Worm (Caenorhabditis elegans) whole organism, L4 larva: ENCODE results near the gene R160.4.

Experiments used
- arid-1 ChIP-seq: fragments of 200-800 bp; sonication (Bioruptor generic); conservative IDR thresholded peaks from 2 replicates; pipeline ENCODE4 v1.3.6; 2022; ENCODE audit warnings: missing genetic modification reagents, missing genetic modification characterization, missing compliant biosample characterization
- ceh-82 ChIP-seq: sonication (generic microtip); optimal IDR thresholded peaks from 2 replicates; lab custom pipeline; 2017; ENCODE audit warnings: missing biosample characterization, missing genetic modification characterization
- ces-1 ChIP-seq: fragments of 150-350 bp; sonication (generic microtip); optimal IDR thresholded peaks from 4 replicates; lab custom pipeline; 2014; ENCODE audit warnings: missing biosample characterization, missing genetic modification reagents, missing genetic modification characterization
- ctbp-1 ChIP-seq: fragments of 200-800 bp; sonication (Bioruptor generic); IDR thresholded peaks from 2 replicates; pipeline ENCODE4 v1.3.6; 2022; ENCODE audit warnings: missing genetic modification reagents, missing genetic modification characterization, missing compliant biosample characterization
- dmd-8 ChIP-seq: fragments of 200-800 bp; sonication (Bioruptor generic); IDR thresholded peaks from 2 replicates; pipeline ENCODE4 v1.3.6; 2022; ENCODE audit warnings: missing genetic modification characterization, missing compliant biosample characterization
- dmd-9 ChIP-seq: fragments of 200-800 bp; sonication (Bioruptor generic); IDR thresholded peaks from 2 replicates; pipeline ENCODE4 v1.3.6; 2022; ENCODE audit warnings: missing genetic modification reagents, missing genetic modification characterization, missing compliant biosample characterization
- mep-1 ChIP-seq: fragments of 150-350 bp; sonication (generic microtip); optimal IDR thresholded peaks from 3 replicates; lab custom pipeline; 2014; ENCODE audit warnings: missing biosample characterization, missing genetic modification characterization
- ztf-11 ChIP-seq: fragments of 150-350 bp; optimal IDR thresholded peaks from 2 replicates; lab custom pipeline; 2014; ENCODE audit warnings: missing biosample characterization, missing genetic modification characterization

ce11 chrX:4320563-4320962 is 48.1 kb downstream of the R160.4 start, which contains the start of gene dop-6:
- TF ChIP-seq ctbp-1 (GFP tag; lab: Robert Waterston, UW): no peak
- TF ChIP-seq dmd-9 (GFP tag; lab: Robert Waterston, UW): no peak
- no peak for TF ChIP-seq ceh-82 (tag; lab: Kevin White, UChicago)
- no peak for TF ChIP-seq ztf-11 (tag; lab: Kevin White, UChicago)
- TF ChIP-seq ces-1 (GFP tag; lab: Kevin White, UChicago): no peak
- TF ChIP-seq arid-1: no peak
- TF ChIP-seq mep-1 (tag; lab: Kevin White, UChicago): no peak
- TF ChIP-seq dmd-8: no peak
